Fruit fly (Drosophila melanogaster): ENCODE measurements around the gene CG13050.

- no peak for TF ChIP-seq psq (GFP tag; optimal IDR thresholded peaks at IDR 0.05)
- TF ChIP-seq dsf (GFP tag; optimal IDR thresholded peaks at IDR 0.05; ENCODE audit: borderline replicate concordance): no peak
- no peak for TF ChIP-seq usp (GFP tag; optimal IDR thresholded peaks at IDR 0.05)
- TF ChIP-seq pan (optimal IDR thresholded peaks at IDR 0.05): no peak
- no peak for TF ChIP-seq br (GFP tag; optimal IDR thresholded peaks at IDR 0.05)
- no peak for TF ChIP-seq jim (GFP tag; optimal IDR thresholded peaks at IDR 0.05)
- no peak for TF ChIP-seq Sp1 (GFP tag; optimal IDR thresholded peaks at IDR 0.05)
Measured at dm6 chr3L:16326657-16327056, 47.6 kb upstream of the CG13050 start, which contains the start of the genes CG13040 and CG13039.

Measured in whole organism, wandering third instar larva.